Worm (Caenorhabditis elegans) whole organism, young adult: Measurements from ENCODE around the gene phdh-1.
"Not testable (repeated sequence)": the region's sequence is repeated elsewhere in the genome, so short reads cannot be mapped to it uniquely, and the experiment has no call there.

Experiments
- ama-1 ChIP-seq, 3 experiments: fragments of 150-350 bp in 1 of 3; sonication (generic microtip) in 2 of 3; optimal IDR thresholded peaks; 2 replicates each; lab custom pipeline; 2014 to 2018; ENCODE audit warnings: missing biosample characterization in 2 of 3, missing genetic modification characterization in 2 of 3, missing genetic modification reagents in 2 of 3
- aptf-2 ChIP-seq: fragments of 200-800 bp; sonication (Bioruptor generic); conservative IDR thresholded peaks from 2 replicates; pipeline ENCODE4 v1.3.6; 2022; ENCODE audit warnings: missing genetic modification reagents, missing genetic modification characterization, missing compliant biosample characterization
- bed-2 ChIP-seq: fragments of 200-800 bp; sonication (Bioruptor generic); IDR thresholded peaks from 2 replicates; pipeline ENCODE4 v1.3.6; 2022; ENCODE audit warnings: missing genetic modification reagents, missing genetic modification characterization, missing compliant biosample characterization
- ets-4 ChIP-seq: fragments of 200-800 bp; sonication (Bioruptor generic); optimal IDR thresholded peaks from 2 replicates; lab custom pipeline; 2018; ENCODE audit warnings: mild to moderate bottlenecking, missing genetic modification characterization, missing compliant biosample characterization
- fkh-3 ChIP-seq: sonication (generic microtip); optimal IDR thresholded peaks from 2 replicates; lab custom pipeline; 2016; ENCODE audit warnings: mild to moderate bottlenecking, missing genetic modification characterization, missing compliant biosample characterization
- hsf-1 ChIP-seq: fragments of 200-800 bp; sonication (Bioruptor generic); IDR thresholded peaks from 2 replicates; pipeline ENCODE4 v1.3.6; 2022; ENCODE audit warnings: missing genetic modification reagents, missing genetic modification characterization, missing compliant biosample characterization
- mcd-1 ChIP-seq: fragments of 200-800 bp; sonication (Bioruptor generic); IDR thresholded peaks from 2 replicates; pipeline ENCODE4 v1.3.6; 2022; ENCODE audit warnings: missing genetic modification reagents, missing genetic modification characterization, missing compliant biosample characterization
- nhr-179 ChIP-seq: sonication (generic microtip); optimal IDR thresholded peaks from 2 replicates; lab custom pipeline; 2016; ENCODE audit warnings: mild to moderate bottlenecking, missing genetic modification characterization, missing compliant biosample characterization
- pha-4 ChIP-seq: fragments of 150-350 bp; sonication (generic microtip); optimal IDR thresholded peaks from 2 replicates; lab custom pipeline; 2014; ENCODE audit warnings: missing biosample characterization, missing genetic modification reagents, missing genetic modification characterization
- rcor-1 ChIP-seq: fragments of 200-800 bp; sonication (Bioruptor generic); IDR thresholded peaks from 2 replicates; pipeline ENCODE4 v1.3.6; 2022; ENCODE audit warnings: missing genetic modification reagents, missing genetic modification characterization, missing compliant biosample characterization
- sea-2 ChIP-seq: fragments of 200-800 bp; sonication (Bioruptor generic); IDR thresholded peaks from 2 replicates; pipeline ENCODE4 v1.3.6; 2022; ENCODE audit warnings: missing genetic modification characterization, missing compliant biosample characterization
- unc-130 ChIP-seq: sonication (generic microtip); optimal IDR thresholded peaks from 2 replicates; lab custom pipeline; 2016; ENCODE audit warnings: missing genetic modification reagents, missing genetic modification characterization, missing compliant biosample characterization
- unc-62 ChIP-seq: fragments of 150-350 bp; optimal IDR thresholded peaks from 2 replicates; lab custom pipeline; 2014; ENCODE audit warnings: missing biosample characterization, missing genetic modification reagents, missing genetic modification characterization

DNA sequence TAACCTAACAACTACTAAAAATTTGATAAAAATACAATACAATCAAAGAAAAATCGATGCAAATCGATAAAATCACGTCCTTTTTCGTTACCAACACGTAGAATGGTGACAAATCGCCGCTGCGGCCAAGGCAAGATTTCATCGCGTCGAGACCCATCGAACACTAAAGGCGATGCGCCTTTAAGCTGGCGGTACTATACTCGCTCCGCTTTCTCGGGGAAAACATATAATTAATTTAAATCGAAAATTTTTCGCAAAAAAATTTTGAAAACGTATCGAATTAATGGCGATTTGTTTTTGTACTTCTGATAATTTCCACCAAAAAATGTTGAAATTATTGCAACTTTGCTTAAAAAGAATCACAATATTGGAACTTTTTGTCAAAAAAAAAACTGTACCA is 16.1 kb downstream of the phdh-1 start:
- not testable (repeated sequence) for TF ChIP-seq nhr-179 (tag; lab: Kevin White, UChicago); unc-130 (GFP tag; lab: Kevin White, UChicago); aptf-2 (GFP tag; lab: Robert Waterston, UW); ama-1 (optimal IDR thresholded peaks at IDR 0.05; lab: Kevin White, UChicago); ama-1 (GFP tag; optimal IDR thresholded peaks at IDR 0.05; lab: Kevin White, UChicago); hsf-1 (GFP tag; lab: Robert Waterston, UW); sea-2 (GFP tag; lab: Robert Waterston, UW); mcd-1 (GFP tag; lab: Robert Waterston, UW); rcor-1 (GFP tag; lab: Robert Waterston, UW); ets-4; pha-4 (tag; lab: Kevin White, UChicago); fkh-3 (tag; lab: Kevin White, UChicago); bed-2 (GFP tag; lab: Robert Waterston, UW); unc-62 (GFP tag; lab: Kevin White, UChicago)
